Fruit fly (Drosophila melanogaster): ENCODE measurements around the gene Blos3.

Gene Blos3

DNA sequence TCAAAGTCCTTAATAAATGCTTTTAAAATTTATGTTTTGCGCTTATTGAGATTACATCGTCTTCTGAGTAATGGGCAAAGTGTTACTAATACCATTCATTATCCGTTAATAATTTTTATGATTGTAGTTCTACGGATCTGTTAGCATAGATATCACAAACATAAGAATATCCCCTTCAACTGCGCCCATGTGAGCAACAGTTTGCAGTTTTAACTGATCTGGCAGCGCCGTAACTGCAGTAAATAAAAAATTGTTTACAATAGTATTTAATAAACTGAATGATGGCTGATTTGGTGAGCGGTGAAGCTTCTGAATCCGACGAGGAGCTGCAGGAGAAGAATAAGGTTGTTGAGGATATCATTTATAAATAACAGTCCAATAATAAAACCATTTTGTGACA lies at the start of gene Blos3:
Gene Blos3 (plus strand): TSS at position 198 of the 400 bp plus-strand sequence.
- TF ChIP-seq Myc (optimal IDR thresholded peaks at IDR 0.05), result no peak

dm6 chr3L:18820638-18821382 lies 49.2 kb upstream of the Blos3 start, which contains the start of the genes CG14073 and HipHop:
TSS of gene CG14073 (minus strand) at chr3L:18820675.
TSS of gene HipHop (plus strand) at chr3L:18821171.
- no peak for TF ChIP-seq insv (optimal IDR thresholded peaks at IDR 0.05)
- no peak for TF ChIP-seq Myc (optimal IDR thresholded peaks at IDR 0.05)
- no peak for TF ChIP-seq ttk (optimal IDR thresholded peaks at IDR 0.05)
- no peak for TF ChIP-seq Sin3A (optimal IDR thresholded peaks at IDR 0.05)
- no peak for TF ChIP-seq psq (optimal IDR thresholded peaks at IDR 0.05)
- no peak for TF ChIP-seq h (optimal IDR thresholded peaks at IDR 0.05)

DNA sequence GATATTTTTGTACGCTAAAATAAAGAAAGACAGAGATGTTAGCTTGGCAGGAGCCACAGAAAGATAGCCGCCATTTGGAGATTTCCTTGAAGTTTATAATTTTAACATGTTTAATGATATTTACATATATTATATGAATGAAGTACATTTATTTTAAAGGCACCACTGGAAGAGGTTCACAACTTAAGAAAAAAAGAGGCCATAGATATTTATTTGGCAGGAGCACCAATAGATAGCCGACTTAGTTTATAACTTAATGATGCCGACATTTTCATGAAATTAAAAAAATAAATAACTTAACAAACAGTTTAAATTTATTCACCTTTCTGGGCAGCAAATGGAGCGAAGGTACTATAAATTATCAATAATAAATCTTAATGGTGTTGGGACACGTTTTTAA lies 48.0 kb upstream of the Blos3 start:
- TF ChIP-seq psq (optimal IDR thresholded peaks at IDR 0.05) (no peak), insv (optimal IDR thresholded peaks at IDR 0.05) (no peak), h (optimal IDR thresholded peaks at IDR 0.05) (no peak), Sin3A (optimal IDR thresholded peaks at IDR 0.05) (no peak), ttk (optimal IDR thresholded peaks at IDR 0.05) (no peak), Myc (optimal IDR thresholded peaks at IDR 0.05) (no peak)

DNA sequence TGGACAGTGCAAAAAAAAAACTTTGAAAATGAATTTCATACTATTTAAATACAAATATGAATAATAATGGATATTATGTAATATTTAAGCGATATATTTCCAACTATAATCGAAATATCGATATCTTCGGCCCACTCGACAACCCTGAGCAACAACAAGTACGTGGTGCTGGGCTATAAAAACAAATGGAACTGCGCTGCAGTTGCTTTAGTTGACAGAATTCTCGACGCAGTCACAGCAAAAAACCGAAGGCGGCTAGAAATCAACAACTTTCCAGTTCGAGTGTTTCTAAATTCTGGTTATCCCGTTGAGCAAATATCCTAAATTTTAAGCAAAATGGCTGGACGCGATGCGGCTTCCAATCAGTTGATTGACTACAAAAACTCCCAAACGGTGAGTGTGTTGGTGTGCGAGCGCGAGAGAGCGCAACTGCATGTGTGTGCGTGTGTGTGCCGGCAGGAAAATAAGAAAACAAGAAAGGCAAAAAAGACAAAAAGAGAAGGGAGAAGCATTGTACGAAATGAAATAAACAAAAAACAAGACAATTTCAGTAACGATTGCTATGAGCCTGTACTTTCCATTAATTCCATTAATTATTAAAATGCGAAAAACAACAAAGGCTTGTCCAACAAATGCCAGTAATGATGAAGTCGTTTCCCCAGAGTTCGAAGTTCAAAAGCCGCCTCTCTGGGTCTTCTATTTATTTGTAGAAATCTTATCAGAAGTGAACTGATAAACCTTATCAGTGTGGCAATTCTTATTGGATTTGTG lies 47.4 kb upstream of the Blos3 start, which contains the start of gene Cat:
Gene Cat (plus strand): TSS at position 155 of the 771 bp plus-strand sequence.
- TF ChIP-seq Sin3A (optimal IDR thresholded peaks at IDR 0.05) (no peak), psq (optimal IDR thresholded peaks at IDR 0.05) (no peak), Myc (optimal IDR thresholded peaks at IDR 0.05) (no peak), insv (optimal IDR thresholded peaks at IDR 0.05) (no peak), h (optimal IDR thresholded peaks at IDR 0.05) (no peak), ttk (optimal IDR thresholded peaks at IDR 0.05) (no peak)

DNA sequence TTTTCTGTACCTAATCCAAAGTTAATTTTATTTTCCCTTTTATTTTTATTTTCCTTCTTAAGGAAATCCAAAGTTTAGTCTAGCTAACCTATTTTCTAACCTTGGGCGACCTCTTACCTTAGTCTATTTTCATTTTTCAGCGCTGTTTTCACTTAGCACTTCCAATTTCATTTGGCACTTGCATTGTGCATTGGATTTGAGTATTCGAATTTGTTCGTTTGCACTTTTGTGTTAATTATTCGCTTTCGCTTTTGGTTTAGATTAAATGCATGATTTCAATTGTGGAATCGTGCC lies 46.9 kb upstream of the Blos3 start:
- TF ChIP-seq psq (optimal IDR thresholded peaks at IDR 0.05) (no peak), insv (optimal IDR thresholded peaks at IDR 0.05) (no peak), Myc (optimal IDR thresholded peaks at IDR 0.05) (no peak), Sin3A (optimal IDR thresholded peaks at IDR 0.05) (no peak), h (optimal IDR thresholded peaks at IDR 0.05) (no peak), ttk (optimal IDR thresholded peaks at IDR 0.05) (no peak)

- TF ChIP-seq h (optimal IDR thresholded peaks at IDR 0.05) (no peak), Sin3A (optimal IDR thresholded peaks at IDR 0.05) (no peak), psq (optimal IDR thresholded peaks at IDR 0.05) (no peak), Myc (optimal IDR thresholded peaks at IDR 0.05) (no peak), ttk (optimal IDR thresholded peaks at IDR 0.05) (no peak), insv (optimal IDR thresholded peaks at IDR 0.05) (no peak)
These were observed 46.0 kb upstream of the Blos3 start for dm6 chr3L:18823870-18824561.

DNA sequence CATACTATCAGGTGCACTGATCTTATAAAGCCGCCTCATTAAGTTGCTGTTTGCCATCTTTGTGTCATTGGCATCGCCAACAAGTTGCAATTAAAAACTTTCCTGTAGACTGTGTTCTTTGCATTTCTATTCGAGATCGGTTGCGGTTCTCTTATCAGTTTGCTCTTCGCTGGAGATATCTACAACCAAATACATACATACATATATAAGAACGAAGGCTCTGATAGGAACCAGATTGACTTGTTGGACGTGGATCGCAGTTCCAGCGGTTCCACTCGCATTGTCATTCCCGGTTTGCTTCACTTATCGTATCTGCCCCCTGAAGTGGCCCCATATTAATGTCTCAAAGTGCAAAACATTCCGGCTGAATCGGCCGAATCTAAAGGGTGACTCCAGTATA lies 45.2 kb upstream of the Blos3 start:
- TF ChIP-seq psq (optimal IDR thresholded peaks at IDR 0.05) (no peak), Myc (optimal IDR thresholded peaks at IDR 0.05) (no peak), ttk (optimal IDR thresholded peaks at IDR 0.05) (no peak), insv (optimal IDR thresholded peaks at IDR 0.05) (no peak), Sin3A (optimal IDR thresholded peaks at IDR 0.05) (no peak), h (optimal IDR thresholded peaks at IDR 0.05) (no peak)

dm6 chr3L:18825993-18826392 lies 44.0 kb upstream of the Blos3 start:
- no peak for TF ChIP-seq insv (optimal IDR thresholded peaks at IDR 0.05)
- no peak for TF ChIP-seq Sin3A (optimal IDR thresholded peaks at IDR 0.05)
- no peak for TF ChIP-seq psq (optimal IDR thresholded peaks at IDR 0.05)
- TF ChIP-seq h (optimal IDR thresholded peaks at IDR 0.05), result no peak
- TF ChIP-seq Myc (optimal IDR thresholded peaks at IDR 0.05), result no peak

- TF ChIP-seq insv (optimal IDR thresholded peaks at IDR 0.05) (no peak), ttk (optimal IDR thresholded peaks at IDR 0.05) (no peak), h (optimal IDR thresholded peaks at IDR 0.05) (no peak), Myc (optimal IDR thresholded peaks at IDR 0.05) (no peak), psq (optimal IDR thresholded peaks at IDR 0.05) (no peak), Sin3A (optimal IDR thresholded peaks at IDR 0.05) (no peak)
These were observed 41.7 kb upstream of the Blos3 start for dm6 chr3L:18828318-18828717.

DNA sequence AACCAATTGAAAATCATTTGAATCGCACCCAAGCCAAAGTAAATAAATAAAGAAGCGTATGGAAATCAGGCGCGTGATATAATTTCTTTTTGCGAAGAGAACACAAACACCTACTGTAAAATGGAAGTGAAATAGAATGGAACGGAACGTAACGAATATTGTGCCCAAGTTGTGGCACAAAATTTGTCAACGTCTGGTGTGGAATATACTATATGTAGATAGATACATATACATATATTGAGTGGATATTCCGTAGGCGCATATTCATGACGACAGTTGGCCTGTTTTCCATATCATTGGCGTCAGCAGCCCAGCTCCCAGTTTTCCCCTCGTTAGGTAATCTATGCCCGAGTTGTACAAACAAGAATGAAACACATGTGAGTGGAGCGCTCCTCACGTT lies 37.8 kb upstream of the Blos3 start:
- TF ChIP-seq Sin3A (optimal IDR thresholded peaks at IDR 0.05) (no peak), ttk (optimal IDR thresholded peaks at IDR 0.05) (no peak)

- TF ChIP-seq Myc (optimal IDR thresholded peaks at IDR 0.05) (no peak), h (optimal IDR thresholded peaks at IDR 0.05) (no peak), psq (optimal IDR thresholded peaks at IDR 0.05) (no peak), insv (optimal IDR thresholded peaks at IDR 0.05) (no peak), Sin3A (optimal IDR thresholded peaks at IDR 0.05) (no peak), ttk (optimal IDR thresholded peaks at IDR 0.05) (no peak)
These were observed 37.3 kb upstream of the Blos3 start for dm6 chr3L:18832708-18833107.

DNA sequence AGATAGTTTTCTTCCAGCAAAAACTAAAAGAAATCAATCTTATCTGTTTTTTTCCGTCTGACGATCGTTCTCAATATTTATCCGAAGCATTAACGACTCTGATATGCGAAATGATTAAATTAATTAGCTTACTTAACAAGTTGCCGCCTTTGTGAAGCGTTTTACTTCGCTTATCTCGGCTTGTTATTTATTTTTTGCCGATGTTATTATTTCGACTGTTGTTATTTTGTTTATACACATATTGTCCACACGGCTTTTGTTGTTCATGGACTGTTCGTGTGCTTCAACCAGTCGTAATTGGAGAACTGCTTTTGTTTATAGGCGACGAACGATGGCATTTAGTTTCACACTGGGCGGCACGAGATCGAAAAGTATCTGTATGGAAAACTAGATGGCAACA lies 36.8 kb upstream of the Blos3 start:
- TF ChIP-seq ttk (optimal IDR thresholded peaks at IDR 0.05) (no peak), h (optimal IDR thresholded peaks at IDR 0.05) (no peak)

Measured in Kc167 (cell line).